Fruit fly (Drosophila melanogaster) whole organism, wandering third instar larva: Measurements from ENCODE around the gene blot.

Source experiments
- Abd-B ChIP-seq: fragments of >200 bp; optimal IDR thresholded peaks from 2 replicates; lab custom pipeline; 2017; ENCODE audit warnings: missing biosample characterization, missing genetic modification characterization
- CG32264 ChIP-seq: fragments of 200-800 bp; sonication (Bioruptor generic); optimal IDR thresholded peaks from 2 replicates; lab custom pipeline; 2016; ENCODE audit warnings: missing biosample characterization, missing genetic modification characterization
- CG9705 ChIP-seq: fragments of 200-800 bp; sonication (Bioruptor generic); optimal IDR thresholded peaks from 2 replicates; lab custom pipeline; 2018; ENCODE audit warnings: missing biosample characterization, mild to moderate bottlenecking, missing genetic modification characterization
- CrebA ChIP-seq: fragments of 200-800 bp; sonication (Bioruptor generic); optimal IDR thresholded peaks from 2 replicates; lab custom pipeline; 2016; ENCODE audit warnings: missing biosample characterization, mild to moderate bottlenecking, missing genetic modification characterization, borderline replicate concordance
- Dfd ChIP-seq: fragments of >200 bp; optimal IDR thresholded peaks from 2 replicates; lab custom pipeline; 2017; ENCODE audit warnings: missing biosample characterization, missing genetic modification characterization
- Dif ChIP-seq: fragments of 200-275, 200-300 bp; sonication (Bioruptor generic); optimal IDR thresholded peaks from 2 replicates; lab custom pipeline; 2018; ENCODE audit warnings: missing biosample characterization, missing genetic modification characterization; ENCODE audit not compliant: partially characterized antibody
- GATAd ChIP-seq: sonication (Bioruptor generic); optimal IDR thresholded peaks from 2 replicates; lab custom pipeline; 2016; ENCODE audit warnings: missing biosample characterization, missing genetic modification characterization
- HLH106 ChIP-seq: fragments of 200-800 bp; optimal IDR thresholded peaks from 3 replicates; lab custom pipeline; 2019; ENCODE audit warnings: missing biosample characterization, mild to moderate bottlenecking, missing genetic modification characterization, moderate library complexity
- Hnf4 ChIP-seq: fragments of 200-800 bp; sonication (Bioruptor generic); optimal IDR thresholded peaks from 2 replicates; lab custom pipeline; 2016; ENCODE audit warnings: missing biosample characterization, mild to moderate bottlenecking, missing genetic modification characterization
- Hr78 ChIP-seq: fragments of >200 bp; optimal IDR thresholded peaks from 2 replicates; lab custom pipeline; 2017; ENCODE audit warnings: missing biosample characterization, missing genetic modification characterization
- Hr83 ChIP-seq: fragments of 200-300 bp; sonication (Bioruptor generic); optimal IDR thresholded peaks from 2 replicates; lab custom pipeline; 2016; ENCODE audit warnings: missing biosample characterization, mild to moderate bottlenecking, missing genetic modification characterization, moderate library complexity; ENCODE audit not compliant: poor library complexity, severe bottlenecking
- Jra ChIP-seq: sonication (Bioruptor generic); optimal IDR thresholded peaks from 2 replicates; lab custom pipeline; 2016; ENCODE audit warnings: missing biosample characterization, missing genetic modification characterization
- Mio ChIP-seq: sonication (Bioruptor generic); optimal IDR thresholded peaks from 2 replicates; lab custom pipeline; 2016; ENCODE audit warnings: missing biosample characterization, missing genetic modification characterization
- Myc ChIP-seq: fragments of >200 bp; optimal IDR thresholded peaks from 2 replicates; lab custom pipeline; 2017
- N ChIP-seq: fragments of >200 bp; optimal IDR thresholded peaks from 2 replicates; lab custom pipeline; 2018; ENCODE audit warnings: missing biosample characterization, missing external identifiers, missing genetic modification characterization
- OdsH ChIP-seq: fragments of 200-800 bp; sonication (Bioruptor generic); optimal IDR thresholded peaks from 2 replicates; lab custom pipeline; 2016; ENCODE audit warnings: missing biosample characterization, mild to moderate bottlenecking, missing genetic modification characterization
- Rel ChIP-seq, 2 experiments: fragments of 200-800 bp; sonication (Bioruptor generic) in 1 of 2; optimal IDR thresholded peaks; 2 replicates in 1 of 2; 3 replicates in 1 of 2; lab custom pipeline; 2016 to 2019; ENCODE audit warnings: mild to moderate bottlenecking in 2 of 2, missing biosample characterization in 2 of 2, missing genetic modification characterization in 2 of 2, moderate library complexity in 1 of 2
- Sp1 ChIP-seq: fragments of 200-800 bp; sonication (Bioruptor generic); optimal IDR thresholded peaks from 3 replicates; lab custom pipeline; 2019; ENCODE audit warnings: missing biosample characterization, mild to moderate bottlenecking, missing genetic modification characterization, moderate library complexity
- Vsx2 ChIP-seq: fragments of 200-300, 225-300 bp; sonication (Bioruptor generic); optimal IDR thresholded peaks from 2 replicates; lab custom pipeline; 2018; ENCODE audit warnings: missing biosample characterization, missing genetic modification characterization; ENCODE audit not compliant: partially characterized antibody
- br ChIP-seq: fragments of 200-800 bp; sonication (Bioruptor generic); optimal IDR thresholded peaks from 2 replicates; lab custom pipeline; 2016; ENCODE audit warnings: missing biosample characterization, missing genetic modification characterization
- brk ChIP-seq: fragments of 200-800 bp; sonication (Bioruptor generic); optimal IDR thresholded peaks from 2 replicates; lab custom pipeline; 2016; ENCODE audit warnings: missing biosample characterization, mild to moderate bottlenecking, missing genetic modification characterization
- dl ChIP-seq, 2 experiments: fragments of 175-275, 200-275 bp in 1 of 2; fragments of 200-275 bp in 1 of 2; sonication (Bioruptor generic); optimal IDR thresholded peaks; lab custom pipeline; 2018; ENCODE audit warnings: mild to moderate bottlenecking in 2 of 2, missing biosample characterization in 2 of 2, missing genetic modification characterization in 2 of 2, moderate library complexity in 2 of 2; ENCODE audit not compliant: partially characterized antibody in 2 of 2, insufficient read depth in 1 of 2
- dmrt93B ChIP-seq: fragments of 200-800 bp; sonication (Bioruptor generic); optimal IDR thresholded peaks from 2 replicates; lab custom pipeline; 2018; ENCODE audit warnings: missing biosample characterization, mild to moderate bottlenecking, missing genetic modification characterization
- dsf ChIP-seq: sonication (Bioruptor generic); optimal IDR thresholded peaks from 2 replicates; lab custom pipeline; 2016; ENCODE audit warnings: missing biosample characterization, missing genetic modification characterization, borderline replicate concordance
- ey ChIP-seq: fragments of 200-800 bp; sonication (Bioruptor generic); optimal IDR thresholded peaks from 2 replicates; lab custom pipeline; 2016; ENCODE audit warnings: missing biosample characterization, missing genetic modification characterization
- foxo ChIP-seq, 2 experiments: fragments of 200-800 bp; sonication (Bioruptor generic); optimal IDR thresholded peaks; 2 replicates in 1 of 2; 3 replicates in 1 of 2; lab custom pipeline; 2016 to 2017; ENCODE audit warnings: missing biosample characterization in 2 of 2, missing genetic modification characterization in 2 of 2
- fru ChIP-seq: fragments of 200-800 bp; sonication (Bioruptor generic); optimal IDR thresholded peaks from 3 replicates; lab custom pipeline; 2016; ENCODE audit warnings: missing biosample characterization, mild to moderate bottlenecking, missing genetic modification characterization
- h ChIP-seq: fragments of 200-800 bp; sonication (Bioruptor generic); optimal IDR thresholded peaks from 3 replicates; lab custom pipeline; 2016; ENCODE audit warnings: missing biosample characterization, mild to moderate bottlenecking, missing genetic modification characterization
- jim ChIP-seq: fragments of 175-275, 200-325 bp; sonication (Bioruptor generic); optimal IDR thresholded peaks from 2 replicates; lab custom pipeline; 2016; ENCODE audit warnings: missing biosample characterization, mild to moderate bottlenecking, missing genetic modification characterization
- lola ChIP-seq: fragments of >200 bp; optimal IDR thresholded peaks from 2 replicates; lab custom pipeline; 2017; ENCODE audit warnings: missing biosample characterization, missing genetic modification characterization
- pan ChIP-seq: fragments of >200 bp; optimal IDR thresholded peaks from 2 replicates; lab custom pipeline; 2017
- psq ChIP-seq: fragments of 200-800 bp; sonication (Bioruptor generic); optimal IDR thresholded peaks from 3 replicates; lab custom pipeline; 2017; ENCODE audit warnings: missing biosample characterization, mild to moderate bottlenecking, missing genetic modification characterization, moderate library complexity
- rgr ChIP-seq: fragments of 200-800 bp; sonication (Bioruptor generic); optimal IDR thresholded peaks from 3 replicates; lab custom pipeline; 2016; ENCODE audit warnings: missing biosample characterization, mild to moderate bottlenecking, missing genetic modification characterization
- sage ChIP-seq: fragments of 200-800 bp; sonication (Bioruptor generic); optimal IDR thresholded peaks from 2 replicates; lab custom pipeline; 2016; ENCODE audit warnings: missing biosample characterization, mild to moderate bottlenecking, missing genetic modification characterization
- sv ChIP-seq: fragments of 200-800 bp; sonication (Bioruptor generic); optimal IDR thresholded peaks from 3 replicates; lab custom pipeline; 2016; ENCODE audit warnings: missing biosample characterization, missing genetic modification characterization
- tai ChIP-seq: sonication (Bioruptor generic); optimal IDR thresholded peaks from 2 replicates; lab custom pipeline; 2016; ENCODE audit warnings: missing biosample characterization, missing genetic modification characterization
- usp ChIP-seq: fragments of >200 bp; optimal IDR thresholded peaks from 2 replicates; lab custom pipeline; 2017; ENCODE audit warnings: missing biosample characterization, missing genetic modification characterization
- woc ChIP-seq: sonication (Bioruptor generic); optimal IDR thresholded peaks from 2 replicates; lab custom pipeline; 2016; ENCODE audit warnings: missing biosample characterization, mild to moderate bottlenecking, missing genetic modification characterization

blot gene

dm6 chr3L:17425132-17425713 lies 3.9 kb upstream of the blot start, which contains the start of the genes Sec3 and COX7B:
Sec3 (minus strand) TSS chr3L:17425217.
COX7B (plus strand) TSS chr3L:17425477.
- peak; percentile 80 for TF ChIP-seq HLH106 (tag; lab: Kevin White, UChicago)
- no peak for TF ChIP-seq pan (lab: Kevin White, UChicago)
- TF ChIP-seq lola, result no peak
- no peak for TF ChIP-seq tai
- peak; percentile 67 for TF ChIP-seq dsf (GFP tag; lab: Kevin White, UChicago)
- TF ChIP-seq CG9705, result peak; percentile 70
- TF ChIP-seq brk (GFP tag; lab: Kevin White, UChicago), result peak; percentile 68
- TF ChIP-seq ey, result peak; percentile 65
- peak; percentile 63 for TF ChIP-seq sage
- no peak for TF ChIP-seq CrebA (GFP tag; lab: Kevin White, UChicago)
- TF ChIP-seq Dif, result no peak
- TF ChIP-seq fru, result peak; percentile 71
- no peak for TF ChIP-seq usp (GFP tag; lab: Kevin White, UChicago)
- peak; percentile 67 for TF ChIP-seq Sp1 (GFP tag; lab: Kevin White, UChicago)
- no peak for TF ChIP-seq Myc
- no peak for TF ChIP-seq Hr78 (GFP tag; lab: Kevin White, UChicago)
- no peak for TF ChIP-seq Mio
- TF ChIP-seq jim, result no peak
- peak; percentile 85 for TF ChIP-seq woc (GFP tag; lab: Kevin White, UChicago)
- peak; percentile 58 for TF ChIP-seq Hr83 (GFP tag; lab: Kevin White, UChicago)
- TF ChIP-seq rgr (GFP tag; lab: Kevin White, UChicago), result peak; percentile 77
- TF ChIP-seq N, result no peak
- TF ChIP-seq h (GFP tag; lab: Kevin White, UChicago), result peak; percentile 86
- no peak for TF ChIP-seq GATAd
- peak; percentile 19 for TF ChIP-seq CG32264 (GFP tag; lab: Kevin White, UChicago)
- no peak for TF ChIP-seq Rel (GFP tag; optimal IDR thresholded peaks at IDR 0.05; lab: Kevin White, UChicago)
- peak; percentile 37 for TF ChIP-seq Rel (tag; optimal IDR thresholded peaks at IDR 0.05; lab: Kevin White, UChicago)
- TF ChIP-seq dl (GFP tag; optimal IDR thresholded peaks at IDR 0.05; lab: Kevin White, UChicago; ENCODE audit: insufficient read depth in 1 of 2, partially characterized antibody in 2 of 2), result no peak
- peak; percentile 69 for TF ChIP-seq sv (GFP tag; lab: Kevin White, UChicago)
- peak in 1 of 2 experiments; percentile 83 for TF ChIP-seq foxo (GFP tag; optimal IDR thresholded peaks at IDR 0.05; lab: Kevin White, UChicago)
- TF ChIP-seq Dfd (GFP tag; lab: Kevin White, UChicago), result no peak
- TF ChIP-seq br (GFP tag; lab: Kevin White, UChicago), result peak; percentile 69
- peak; percentile 78 for TF ChIP-seq Hnf4 (GFP tag; lab: Kevin White, UChicago)
- TF ChIP-seq dmrt93B (GFP tag; lab: Kevin White, UChicago), result peak; percentile 33
- no peak for TF ChIP-seq Abd-B (GFP tag; lab: Kevin White, UChicago)
- no peak for TF ChIP-seq Vsx2 (GFP tag; lab: Kevin White, UChicago)
- peak; percentile 47 for TF ChIP-seq psq (GFP tag; lab: Kevin White, UChicago)
- peak; percentile 40 for TF ChIP-seq OdsH (GFP tag; lab: Kevin White, UChicago)
- TF ChIP-seq Jra (GFP tag; lab: Kevin White, UChicago), result peak; percentile 79

dm6 chr3L:17420610-17421194 lies 612 bp downstream of the blot start:
- TF ChIP-seq dl (GFP tag; optimal IDR thresholded peaks at IDR 0.05; lab: Kevin White, UChicago; ENCODE audit: insufficient read depth in 1 of 2, partially characterized antibody in 2 of 2) (peak; percentile 5 to 59), fru (peak; percentile 83), jim (peak; percentile 3), h (GFP tag; lab: Kevin White, UChicago) (peak; percentile 65), OdsH (GFP tag; lab: Kevin White, UChicago) (peak; percentile 79), HLH106 (tag; lab: Kevin White, UChicago) (peak; percentile 71), Hr83 (GFP tag; lab: Kevin White, UChicago) (no peak), tai (no peak), Myc (no peak), CG32264 (GFP tag; lab: Kevin White, UChicago) (peak; percentile 45), dmrt93B (GFP tag; lab: Kevin White, UChicago) (peak; percentile 23), Dfd (GFP tag; lab: Kevin White, UChicago) (no peak), usp (GFP tag; lab: Kevin White, UChicago) (no peak), Hnf4 (GFP tag; lab: Kevin White, UChicago) (peak; percentile 34), rgr (GFP tag; lab: Kevin White, UChicago) (peak; percentile 60), Dif (peak; percentile 82), br (GFP tag; lab: Kevin White, UChicago) (peak; percentile 78), Abd-B (GFP tag; lab: Kevin White, UChicago) (no peak), CG9705 (no peak), Sp1 (GFP tag; lab: Kevin White, UChicago) (peak; percentile 72), Jra (GFP tag; lab: Kevin White, UChicago) (no peak), Rel (GFP tag; optimal IDR thresholded peaks at IDR 0.05; lab: Kevin White, UChicago) (no peak), Rel (tag; optimal IDR thresholded peaks at IDR 0.05; lab: Kevin White, UChicago) (peak; percentile 7), N (no peak), lola (no peak), sage (peak; percentile 4), psq (GFP tag; lab: Kevin White, UChicago) (peak; percentile 86), sv (GFP tag; lab: Kevin White, UChicago) (no peak), dsf (GFP tag; lab: Kevin White, UChicago) (no peak), ey (peak; percentile 62), woc (GFP tag; lab: Kevin White, UChicago) (peak; percentile 80), Mio (no peak), brk (GFP tag; lab: Kevin White, UChicago) (peak; percentile 31), Vsx2 (GFP tag; lab: Kevin White, UChicago) (no peak), GATAd (no peak), foxo (GFP tag; optimal IDR thresholded peaks at IDR 0.05; lab: Kevin White, UChicago) (peak in 1 of 2 experiments; percentile 77), pan (lab: Kevin White, UChicago) (no peak), CrebA (GFP tag; lab: Kevin White, UChicago) (no peak), Hr78 (GFP tag; lab: Kevin White, UChicago) (no peak)
